Worm (Caenorhabditis elegans) whole organism, mixed stage, embryonic: ENCODE data around the gene zyg-12.

Experiments used
- M03D4.4 ChIP-seq: sonication (generic microtip); optimal IDR thresholded peaks from 2 replicates; lab custom pipeline; 2017; ENCODE audit warnings: mild to moderate bottlenecking, missing genetic modification characterization, missing compliant biosample characterization
- bed-3 ChIP-seq: fragments of 200-800 bp; sonication (Bioruptor generic); optimal IDR thresholded peaks from 3 replicates; lab custom pipeline; 2018; ENCODE audit warnings: mild to moderate bottlenecking, missing genetic modification characterization, moderate library complexity, missing compliant biosample characterization
- ceh-39 ChIP-seq: fragments of 150-350 bp; optimal IDR thresholded peaks from 2 replicates; lab custom pipeline; 2014; ENCODE audit warnings: missing biosample characterization, missing genetic modification characterization
- ceh-43 ChIP-seq: fragments of 200-800 bp; sonication (Bioruptor generic); optimal IDR thresholded peaks from 2 replicates; lab custom pipeline; 2018; ENCODE audit warnings: mild to moderate bottlenecking, missing genetic modification characterization, moderate library complexity, missing compliant biosample characterization
- ceh-83 ChIP-seq: fragments of 200-800 bp; sonication (Bioruptor generic); optimal IDR thresholded peaks from 2 replicates; lab custom pipeline; 2018; ENCODE audit warnings: mild to moderate bottlenecking, missing genetic modification characterization, missing compliant biosample characterization
- ces-1 ChIP-seq: fragments of 150-350 bp; optimal IDR thresholded peaks from 2 replicates; lab custom pipeline; 2014; ENCODE audit warnings: missing biosample characterization, missing genetic modification reagents, missing genetic modification characterization
- cnd-1 ChIP-seq: fragments of 200-800 bp; sonication (Bioruptor generic); optimal IDR thresholded peaks from 2 replicates; lab custom pipeline; 2018; ENCODE audit warnings: mild to moderate bottlenecking, missing genetic modification characterization, missing compliant biosample characterization
- drap-1 ChIP-seq: fragments of 200-800 bp; sonication (Bioruptor generic); optimal IDR thresholded peaks from 3 replicates; lab custom pipeline; 2018; ENCODE audit warnings: mild to moderate bottlenecking, missing genetic modification characterization, missing compliant biosample characterization
- elt-1 ChIP-seq: sonication (generic microtip); optimal IDR thresholded peaks from 2 replicates; lab custom pipeline; 2017; ENCODE audit warnings: missing genetic modification characterization, mild to moderate bottlenecking, missing compliant biosample characterization, antibody characterized with exemption, moderate library complexity, borderline replicate concordance; ENCODE audit not compliant: insufficient read depth
- elt-3 ChIP-seq: fragments of 150-350 bp; optimal IDR thresholded peaks from 2 replicates; lab custom pipeline; 2014; ENCODE audit warnings: missing biosample characterization, missing genetic modification characterization
- flh-1 ChIP-seq: fragments of 200-800 bp; sonication (Bioruptor generic); optimal IDR thresholded peaks from 2 replicates; lab custom pipeline; 2018; ENCODE audit warnings: mild to moderate bottlenecking, missing genetic modification characterization, moderate library complexity, missing compliant biosample characterization
- ham-2 ChIP-seq: fragments of 200-800 bp; sonication (Bioruptor generic); optimal IDR thresholded peaks from 2 replicates; lab custom pipeline; 2018; ENCODE audit warnings: mild to moderate bottlenecking, missing genetic modification characterization, missing compliant biosample characterization
- hlh-1 ChIP-seq: fragments of 150-350 bp; optimal IDR thresholded peaks from 2 replicates; lab custom pipeline; 2014; ENCODE audit warnings: missing biosample characterization, missing genetic modification reagents, missing genetic modification characterization
- lin-13 ChIP-seq: fragments of 150-350 bp; optimal IDR thresholded peaks from 2 replicates; lab custom pipeline; 2014; ENCODE audit warnings: missing biosample characterization, missing genetic modification characterization
- lin-32 ChIP-seq: fragments of 200-800 bp; sonication (Bioruptor generic); optimal IDR thresholded peaks from 2 replicates; lab custom pipeline; 2018; ENCODE audit warnings: mild to moderate bottlenecking, missing genetic modification characterization, missing compliant biosample characterization
- lsy-2 ChIP-seq: fragments of 150-350 bp; optimal IDR thresholded peaks from 2 replicates; lab custom pipeline; 2014; ENCODE audit warnings: missing biosample characterization, missing genetic modification characterization
- mab-5 ChIP-seq: fragments of 150-350 bp; optimal IDR thresholded peaks from 2 replicates; lab custom pipeline; 2014; ENCODE audit warnings: missing biosample characterization, missing genetic modification characterization
- mep-1 ChIP-seq: fragments of 150-350 bp; optimal IDR thresholded peaks from 2 replicates; lab custom pipeline; 2017; ENCODE audit warnings: missing biosample characterization, missing genetic modification reagents, missing genetic modification characterization, inconsistent platforms
- mls-2 ChIP-seq: sonication (generic microtip); optimal IDR thresholded peaks from 2 replicates; lab custom pipeline; 2016; ENCODE audit warnings: mild to moderate bottlenecking, missing genetic modification characterization, moderate library complexity, missing compliant biosample characterization
- nhr-12 ChIP-seq: fragments of 150-350 bp; optimal IDR thresholded peaks from 2 replicates; lab custom pipeline; 2014; ENCODE audit warnings: missing biosample characterization, missing genetic modification characterization
- nhr-2 ChIP-seq: fragments of 150-350 bp; optimal IDR thresholded peaks from 2 replicates; lab custom pipeline; 2014; ENCODE audit warnings: missing biosample characterization, missing genetic modification characterization
- nhr-237 ChIP-seq: fragments of 150-350 bp; optimal IDR thresholded peaks from 2 replicates; lab custom pipeline; 2014; ENCODE audit warnings: missing biosample characterization, missing genetic modification characterization
- nhr-28 ChIP-seq: fragments of 150-350 bp; optimal IDR thresholded peaks from 2 replicates; lab custom pipeline; 2014; ENCODE audit warnings: missing biosample characterization, missing genetic modification characterization
- nhr-76 ChIP-seq: sonication (generic microtip); optimal IDR thresholded peaks from 2 replicates; lab custom pipeline; 2017; ENCODE audit warnings: missing biosample characterization, missing genetic modification characterization
- pha-4 ChIP-seq: fragments of 150-350 bp; optimal IDR thresholded peaks from 2 replicates; lab custom pipeline; 2018; ENCODE audit warnings: missing biosample characterization, missing genetic modification reagents, missing genetic modification characterization
- sem-2 ChIP-seq: fragments of 200-800 bp; sonication (Bioruptor generic); optimal IDR thresholded peaks from 2 replicates; lab custom pipeline; 2018; ENCODE audit warnings: mild to moderate bottlenecking, missing genetic modification characterization, missing compliant biosample characterization
- sptf-1 ChIP-seq: sonication (generic microtip); optimal IDR thresholded peaks from 2 replicates; lab custom pipeline; 2017; ENCODE audit warnings: mild to moderate bottlenecking, missing genetic modification characterization, moderate library complexity, missing compliant biosample characterization
- tbx-8 ChIP-seq: fragments of 200-800 bp; sonication (Bioruptor generic); optimal IDR thresholded peaks from 2 replicates; lab custom pipeline; 2018; ENCODE audit warnings: mild to moderate bottlenecking, missing genetic modification characterization, moderate library complexity, missing compliant biosample characterization
- unc-120 ChIP-seq: sonication (generic microtip); optimal IDR thresholded peaks from 2 replicates; lab custom pipeline; 2017; ENCODE audit warnings: missing genetic modification characterization, missing compliant biosample characterization; ENCODE audit not compliant: poor library complexity, severe bottlenecking
- unc-39 ChIP-seq: fragments of 150-350 bp; optimal IDR thresholded peaks from 2 replicates; lab custom pipeline; 2014; ENCODE audit warnings: missing biosample characterization, missing genetic modification characterization
- unc-62 ChIP-seq: fragments of 150-350 bp; optimal IDR thresholded peaks from 2 replicates; lab custom pipeline; 2014; ENCODE audit warnings: missing biosample characterization, missing genetic modification reagents, missing genetic modification characterization
- zip-8 ChIP-seq: fragments of 150-350 bp; optimal IDR thresholded peaks from 2 replicates; lab custom pipeline; 2014; ENCODE audit warnings: missing biosample characterization, missing genetic modification characterization
- ztf-11 ChIP-seq: fragments of 150-350 bp; optimal IDR thresholded peaks from 2 replicates; lab custom pipeline; 2014; ENCODE audit warnings: missing biosample characterization, missing genetic modification characterization

Gene zyg-12

DNA sequence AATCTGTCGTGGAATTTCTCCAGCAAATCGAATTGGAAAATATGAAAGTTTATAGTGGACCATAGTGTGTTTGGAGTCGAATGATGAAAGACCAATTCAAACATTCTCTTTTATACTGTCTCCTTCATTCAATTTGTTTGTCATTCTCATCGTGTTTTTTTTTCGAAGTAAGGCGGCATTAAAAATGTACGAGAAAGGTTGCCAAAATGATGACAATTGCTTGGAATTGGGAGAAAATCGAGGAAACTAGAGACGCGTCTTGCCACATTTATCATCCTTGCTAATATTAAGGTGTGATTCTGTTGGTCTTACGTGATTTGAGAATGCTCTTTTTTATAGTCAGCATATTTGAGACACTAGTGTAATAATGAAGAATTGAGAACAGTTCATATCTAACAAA is 14.7 kb upstream of the zyg-12 start, which contains the start of gene gst-30:
Gene gst-30, minus strand, starts transcription at position 101 of the 400 bp plus-strand sequence.
- no peak for TF ChIP-seq bed-3 (GFP tag; lab: Kevin White, UChicago)
- TF ChIP-seq hlh-1 (tag; lab: Kevin White, UChicago): no peak
- TF ChIP-seq lin-13: no peak
- TF ChIP-seq elt-3 (tag; lab: Kevin White, UChicago): no peak
- no peak for TF ChIP-seq nhr-76 (tag; lab: Kevin White, UChicago)
- TF ChIP-seq tbx-8 (GFP tag; lab: Kevin White, UChicago): no peak

DNA sequence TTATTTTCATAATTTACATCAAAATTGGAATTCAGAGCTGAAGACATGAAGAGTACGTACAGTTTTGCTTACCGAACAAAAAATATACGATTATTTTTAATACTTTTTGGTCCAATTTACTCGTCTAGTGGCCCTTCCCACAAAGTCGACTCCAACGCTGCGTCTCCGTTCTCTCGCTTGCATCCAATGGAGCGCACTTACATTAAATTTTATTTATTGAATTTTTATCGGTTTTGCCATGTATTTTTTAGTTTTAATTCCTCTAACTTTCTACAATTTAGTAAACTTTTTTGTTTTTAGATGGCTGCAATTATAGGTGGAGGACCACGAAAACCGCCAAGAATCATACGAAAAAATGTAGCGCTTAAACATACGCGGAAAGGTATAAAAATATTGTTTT is 14.2 kb upstream of the zyg-12 start, which contains the start of gene ZK546.5:
Gene ZK546.5, plus strand, starts transcription at position 301 of the 400 bp plus-strand sequence.
- TF ChIP-seq ces-1 (GFP tag; lab: Kevin White, UChicago): peak; percentile 71
- TF ChIP-seq nhr-28 (tag; lab: Kevin White, UChicago): no peak
- TF ChIP-seq nhr-12 (tag; lab: Kevin White, UChicago): no peak
- peak; percentile 39 for TF ChIP-seq ceh-39 (tag; lab: Kevin White, UChicago)
- no peak for TF ChIP-seq zip-8 (tag; lab: Kevin White, UChicago)
- TF ChIP-seq flh-1 (GFP tag; lab: Kevin White, UChicago): no peak
- no peak for TF ChIP-seq nhr-76 (tag; lab: Kevin White, UChicago)
- TF ChIP-seq tbx-8 (GFP tag; lab: Kevin White, UChicago): no peak

- TF ChIP-seq ceh-43 (GFP tag; lab: Kevin White, UChicago): no peak
- no peak for TF ChIP-seq ztf-11
- TF ChIP-seq nhr-28 (tag; lab: Kevin White, UChicago): no peak
- TF ChIP-seq nhr-76 (tag; lab: Kevin White, UChicago): no peak
- TF ChIP-seq bed-3 (GFP tag; lab: Kevin White, UChicago): no peak
- no peak for TF ChIP-seq lin-32 (GFP tag; lab: Kevin White, UChicago)
- TF ChIP-seq mls-2 (tag; lab: Kevin White, UChicago): no peak
- no peak for TF ChIP-seq sptf-1 (tag; lab: Kevin White, UChicago)
- no peak for TF ChIP-seq cnd-1 (tag; lab: Kevin White, UChicago)
These were observed 12.0 kb upstream of the zyg-12 start, which contains the start of gene ZK546.4 for ce11 chrII:4937743-4938142. Gene ZK546.4, plus strand, starts transcription at chrII:4938043.

ce11 chrII:4941050-4941449 is 8.7 kb upstream of the zyg-12 start, which contains the start of gene cblc-1:
Gene cblc-1, minus strand, starts transcription at chrII:4941150.
- TF ChIP-seq bed-3 (GFP tag; lab: Kevin White, UChicago) (no peak), unc-120 (tag; lab: Kevin White, UChicago) (no peak), ceh-43 (GFP tag; lab: Kevin White, UChicago) (no peak), nhr-237 (tag; lab: Kevin White, UChicago) (no peak), mab-5 (no peak), lin-32 (GFP tag; lab: Kevin White, UChicago) (no peak), ztf-11 (no peak), ces-1 (GFP tag; lab: Kevin White, UChicago) (no peak), nhr-76 (tag; lab: Kevin White, UChicago) (no peak), nhr-2 (tag; lab: Kevin White, UChicago) (no peak), drap-1 (GFP tag; lab: Kevin White, UChicago) (no peak), ham-2 (GFP tag; lab: Kevin White, UChicago) (no peak)

DNA sequence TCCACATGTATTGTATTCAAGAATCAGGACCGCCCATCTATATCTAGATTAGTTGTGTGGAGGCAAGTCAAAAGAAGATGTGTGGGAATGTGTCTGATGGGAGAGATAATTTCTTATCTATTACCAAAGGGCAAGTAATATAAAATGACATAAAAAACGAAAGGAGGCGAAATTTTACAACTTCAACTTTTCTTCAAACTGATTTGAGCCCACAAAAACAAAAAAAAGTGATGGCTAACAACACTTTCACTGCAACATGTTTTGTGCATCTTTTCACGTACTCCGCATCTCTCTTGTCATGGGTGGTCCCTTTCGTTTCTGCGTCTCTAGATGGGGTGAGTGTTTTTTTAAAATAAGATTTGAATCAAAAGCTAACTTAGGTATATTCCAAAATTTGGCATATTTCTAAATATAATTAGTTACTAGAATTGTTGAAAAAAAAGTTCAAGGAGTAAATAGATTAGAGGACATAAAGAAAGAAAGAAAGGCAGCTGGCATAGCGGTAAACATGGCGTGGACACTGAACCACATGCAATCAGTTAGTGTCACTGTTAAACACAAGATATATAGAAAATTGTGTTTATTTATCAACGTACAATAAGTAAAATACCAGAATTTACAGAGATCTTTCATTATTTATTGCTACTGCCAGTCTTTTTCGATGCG is 8.0 kb upstream of the zyg-12 start, which contains the start of gene ZK546.19:
Gene ZK546.19, plus strand, starts transcription at position 186 of the 666 bp plus-strand sequence.
- TF ChIP-seq ces-1 (GFP tag; lab: Kevin White, UChicago): peak; percentile 30
- TF ChIP-seq unc-62: no peak
- peak; percentile 98 for TF ChIP-seq elt-1 (tag; lab: Kevin White, UChicago)

ce11 chrII:4942397-4942796 is 7.3 kb upstream of the zyg-12 start:
- TF ChIP-seq elt-1 (tag; lab: Kevin White, UChicago): no peak
- no peak for TF ChIP-seq lsy-2 (tag; lab: Kevin White, UChicago)
- TF ChIP-seq elt-3 (tag; lab: Kevin White, UChicago): no peak
- no peak for TF ChIP-seq ces-1 (GFP tag; lab: Kevin White, UChicago)
- peak; percentile 90 for TF ChIP-seq sptf-1 (tag; lab: Kevin White, UChicago)
- TF ChIP-seq ham-2 (GFP tag; lab: Kevin White, UChicago): peak; percentile 90
- TF ChIP-seq mep-1 (tag; lab: Kevin White, UChicago): no peak
- peak; percentile 92 for TF ChIP-seq cnd-1 (tag; lab: Kevin White, UChicago)
- TF ChIP-seq nhr-76 (tag; lab: Kevin White, UChicago): peak; percentile 25
- TF ChIP-seq sem-2 (GFP tag; lab: Kevin White, UChicago): peak; percentile 75
- peak; percentile 72 for TF ChIP-seq ceh-43 (GFP tag; lab: Kevin White, UChicago)
- no peak for TF ChIP-seq nhr-2 (tag; lab: Kevin White, UChicago)
- no peak for TF ChIP-seq unc-39 (tag; lab: Kevin White, UChicago)
- TF ChIP-seq zip-8 (tag; lab: Kevin White, UChicago): no peak
- TF ChIP-seq unc-120 (tag; lab: Kevin White, UChicago): peak; percentile 64
- TF ChIP-seq bed-3 (GFP tag; lab: Kevin White, UChicago): peak; percentile 58
- no peak for TF ChIP-seq hlh-1 (tag; lab: Kevin White, UChicago)
- TF ChIP-seq lin-13: peak; percentile 57
- TF ChIP-seq unc-62: no peak
- TF ChIP-seq lin-32 (GFP tag; lab: Kevin White, UChicago): peak; percentile 64
- TF ChIP-seq ceh-83 (GFP tag; lab: Kevin White, UChicago): peak; percentile 90
- peak; percentile 24 for TF ChIP-seq pha-4 (tag; lab: Kevin White, UChicago)
- TF ChIP-seq M03D4.4: peak; percentile 84
- TF ChIP-seq flh-1 (GFP tag; lab: Kevin White, UChicago): peak; percentile 40
- TF ChIP-seq mab-5: no peak
- no peak for TF ChIP-seq ceh-39 (tag; lab: Kevin White, UChicago)
- peak; percentile 88 for TF ChIP-seq mls-2 (tag; lab: Kevin White, UChicago)
- TF ChIP-seq nhr-12 (tag; lab: Kevin White, UChicago): no peak
